Worm (Caenorhabditis elegans) whole organism, young adult: ENCODE measurements around the gene C08E3.13.

Source experiments
- D2030.7 ChIP-seq: fragments of 200-800 bp; sonication (Bioruptor generic); IDR thresholded peaks from 2 replicates; pipeline ENCODE4 v1.3.6; 2022; ENCODE audit warnings: missing genetic modification reagents, missing genetic modification characterization, missing compliant biosample characterization
- Y67H2A.10 ChIP-seq: fragments of 200-800 bp; sonication (Bioruptor generic); conservative IDR thresholded peaks from 2 replicates; pipeline ENCODE4 v1.3.6; 2022; ENCODE audit warnings: missing genetic modification reagents, missing genetic modification characterization, missing compliant biosample characterization
- akir-1 ChIP-seq: fragments of 200-800 bp; sonication (Bioruptor generic); optimal IDR thresholded peaks from 2 replicates; lab custom pipeline; 2018; ENCODE audit warnings: mild to moderate bottlenecking, missing genetic modification characterization, moderate library complexity, missing compliant biosample characterization
- atf-7 ChIP-seq: sonication (generic microtip); optimal IDR thresholded peaks from 2 replicates; lab custom pipeline; 2017; ENCODE audit warnings: mild to moderate bottlenecking, missing genetic modification characterization, missing compliant biosample characterization
- cebp-2 ChIP-seq: fragments of 200-800 bp; sonication (Bioruptor generic); IDR thresholded peaks from 2 replicates; pipeline ENCODE4 v1.3.6; 2022; ENCODE audit warnings: missing genetic modification characterization, missing compliant biosample characterization
- hsf-1 ChIP-seq: fragments of 200-800 bp; sonication (Bioruptor generic); IDR thresholded peaks from 2 replicates; pipeline ENCODE4 v1.3.6; 2022; ENCODE audit warnings: missing genetic modification reagents, missing genetic modification characterization, missing compliant biosample characterization
- lin-35 ChIP-seq, 3 experiments: fragments of 150-350 bp in 2 of 3; sonication (generic microtip) in 1 of 3; optimal IDR thresholded peaks; 2 replicates each; lab custom pipeline; 2014 to 2018; ENCODE audit warnings: missing biosample characterization in 3 of 3, missing genetic modification characterization in 3 of 3, missing genetic modification reagents in 3 of 3
- lin-40 ChIP-seq: sonication (generic microtip); optimal IDR thresholded peaks from 2 replicates; lab custom pipeline; 2016; ENCODE audit warnings: missing genetic modification characterization, mild to moderate bottlenecking, missing compliant biosample characterization, missing genotype, missing genetic modification reagents
- pbrm-1 ChIP-seq: fragments of 200-800 bp; sonication (Bioruptor generic); IDR thresholded peaks from 2 replicates; pipeline ENCODE4 v1.3.6; 2022; ENCODE audit warnings: missing genetic modification reagents, missing genetic modification characterization, missing compliant biosample characterization
- sdz-38 ChIP-seq: sonication (generic microtip); optimal IDR thresholded peaks from 2 replicates; lab custom pipeline; 2016; ENCODE audit warnings: missing genotype, missing genetic modification characterization, missing compliant biosample characterization
- snpc-4 ChIP-seq, 5 experiments: fragments of 150-350 bp in 1 of 5; sonication (generic microtip) in 4 of 5; optimal IDR thresholded peaks; 2 replicates each; lab custom pipeline; 2014 to 2018; ENCODE audit warnings: missing genetic modification characterization in 5 of 5, missing biosample characterization in 3 of 5, antibody characterized with exemption in 2 of 5, mild to moderate bottlenecking in 2 of 5, missing compliant biosample characterization in 2 of 5, missing genotype in 2 of 5, moderate library complexity in 2 of 5, missing genetic modification reagents in 1 of 5
- tbx-9 ChIP-seq: sonication (generic microtip); optimal IDR thresholded peaks from 2 replicates; lab custom pipeline; 2016; ENCODE audit warnings: borderline replicate concordance, missing genetic modification characterization, inconsistent platforms, missing compliant biosample characterization
- unc-130 ChIP-seq: sonication (generic microtip); optimal IDR thresholded peaks from 2 replicates; lab custom pipeline; 2016; ENCODE audit warnings: missing genetic modification reagents, missing genetic modification characterization, missing compliant biosample characterization

DNA sequence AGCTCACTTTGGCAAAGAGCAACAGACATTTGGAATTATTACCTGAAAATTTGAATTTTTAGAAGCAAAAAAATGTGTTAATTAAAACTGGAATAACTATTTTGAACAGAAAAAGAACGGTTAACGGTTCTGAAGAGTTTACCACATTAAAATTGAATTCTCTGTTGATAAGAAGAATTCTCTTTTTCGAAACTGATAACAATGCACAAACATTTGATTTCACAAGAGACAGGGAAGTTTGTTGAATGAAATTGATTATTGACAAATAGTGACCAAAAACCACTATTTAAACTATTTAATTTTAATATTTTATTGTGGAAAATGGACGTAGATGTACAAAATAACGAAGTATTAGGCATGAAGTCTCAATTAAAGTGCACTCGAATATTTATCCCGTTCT lies 24.5 kb downstream of the C08E3.13 start:
- TF ChIP-seq cebp-2 (GFP tag; lab: Robert Waterston, UW) (no peak), atf-7 (no peak), pbrm-1 (GFP tag; lab: Robert Waterston, UW) (no peak), Y67H2A.10 (no peak), snpc-4 (GFP tag; optimal IDR thresholded peaks at IDR 0.05; lab: Kevin White, UChicago) (no peak), snpc-4 (tag; optimal IDR thresholded peaks at IDR 0.05; lab: Kevin White, UChicago) (no peak), hsf-1 (GFP tag; lab: Robert Waterston, UW) (no peak), akir-1 (no peak), lin-40 (tag; lab: Kevin White, UChicago) (no peak), tbx-9 (tag; lab: Kevin White, UChicago) (no peak), lin-35 (GFP tag; optimal IDR thresholded peaks at IDR 0.05; lab: Kevin White, UChicago) (no peak), unc-130 (GFP tag; lab: Kevin White, UChicago) (no peak), D2030.7 (GFP tag; lab: Robert Waterston, UW) (no peak), sdz-38 (tag; lab: Kevin White, UChicago) (no peak)
